Worm (Caenorhabditis elegans): ENCODE measurements around the gene str-28.

Gene str-28

ce11 chrV:7490340-7490739 is 17.6 kb upstream of the str-28 start, which contains the start of gene srbc-9:
Gene srbc-9 (minus strand): TSS chrV:7490440.
- TF ChIP-seq dmd-4 (tag; optimal IDR thresholded peaks at IDR 0.05; ENCODE audit: borderline replicate concordance) (no peak), ceh-34 (tag; optimal IDR thresholded peaks at IDR 0.05) (no peak), unc-55 (GFP tag; optimal IDR thresholded peaks at IDR 0.05) (no peak), elt-2 (tag; optimal IDR thresholded peaks at IDR 0.05) (no peak), ref-2 (tag; optimal IDR thresholded peaks at IDR 0.05) (no peak), hlh-15 (tag; optimal IDR thresholded peaks at IDR 0.05) (no peak), fax-1 (tag; optimal IDR thresholded peaks at IDR 0.05) (no peak), ahr-1 (tag; optimal IDR thresholded peaks at IDR 0.05) (no peak), K09A11.1 (tag; optimal IDR thresholded peaks at IDR 0.05; ENCODE audit: insufficient read depth) (no peak), ceh-22 (tag; optimal IDR thresholded peaks at IDR 0.05) (no peak), ceh-19 (GFP tag; optimal IDR thresholded peaks at IDR 0.05) (no peak), hlh-13 (GFP tag; optimal IDR thresholded peaks at IDR 0.05) (no peak), pat-9 (tag; optimal IDR thresholded peaks at IDR 0.05) (no peak), odd-2 (tag; optimal IDR thresholded peaks at IDR 0.05) (no peak), rnt-1 (tag; optimal IDR thresholded peaks at IDR 0.05) (no peak)

ce11 chrV:7487518-7487917 is 14.8 kb upstream of the str-28 start, which contains the start of gene srbc-7:
Gene srbc-7 (minus strand): TSS chrV:7487618.
- TF ChIP-seq pax-1 (tag; optimal IDR thresholded peaks at IDR 0.05): no peak
- TF ChIP-seq tbx-2 (tag; optimal IDR thresholded peaks at IDR 0.05): no peak
- no peak for TF ChIP-seq ceh-18 (tag; optimal IDR thresholded peaks at IDR 0.05)
- TF ChIP-seq eyg-1 (tag; optimal IDR thresholded peaks at IDR 0.05): no peak
- TF ChIP-seq unc-42 (tag; optimal IDR thresholded peaks at IDR 0.05): no peak
- TF ChIP-seq gmeb-2 (tag; optimal IDR thresholded peaks at IDR 0.05): no peak
- TF ChIP-seq hlh-6 (tag; optimal IDR thresholded peaks at IDR 0.05): no peak
- no peak for TF ChIP-seq unc-86 (tag; optimal IDR thresholded peaks at IDR 0.05)
- no peak for TF ChIP-seq pha-4 (tag; optimal IDR thresholded peaks at IDR 0.05)
- no peak for TF ChIP-seq ceh-22 (tag; optimal IDR thresholded peaks at IDR 0.05)
- no peak for TF ChIP-seq mec-3 (tag; optimal IDR thresholded peaks at IDR 0.05; ENCODE audit: borderline replicate concordance)
- TF ChIP-seq fax-1 (tag; optimal IDR thresholded peaks at IDR 0.05): no peak
- TF ChIP-seq ceh-31 (tag; optimal IDR thresholded peaks at IDR 0.05): no peak
- no peak for TF ChIP-seq C08G9.2 (tag; optimal IDR thresholded peaks at IDR 0.05)
- no peak for TF ChIP-seq nhr-232 (tag; optimal IDR thresholded peaks at IDR 0.05)
- no peak for TF ChIP-seq elt-4 (tag; optimal IDR thresholded peaks at IDR 0.05)
- no peak for TF ChIP-seq hlh-13 (GFP tag; optimal IDR thresholded peaks at IDR 0.05)

- no peak for TF ChIP-seq tbx-7 (tag; optimal IDR thresholded peaks at IDR 0.05)
- no peak for TF ChIP-seq sdc-2 (tag; optimal IDR thresholded peaks at IDR 0.05)
Observed at ce11 chrV:7485000-7485399, 12.3 kb upstream of the str-28 start, which contains the start of gene srbc-8. Gene srbc-8 (minus strand): TSS chrV:7485100.

- no peak for TF ChIP-seq pat-9 (tag; optimal IDR thresholded peaks at IDR 0.05)
- no peak for TF ChIP-seq K02D7.2 (tag; optimal IDR thresholded peaks at IDR 0.05)
- TF ChIP-seq dve-1 (tag; optimal IDR thresholded peaks at IDR 0.05): no peak
- no peak for TF ChIP-seq fkh-10 (GFP tag; optimal IDR thresholded peaks at IDR 0.05)
- TF ChIP-seq eyg-1 (tag; optimal IDR thresholded peaks at IDR 0.05): no peak
- TF ChIP-seq madf-2 (tag; optimal IDR thresholded peaks at IDR 0.05): no peak
- no peak for TF ChIP-seq sox-2 (GFP tag; IDR thresholded peaks at IDR 0.05)
- TF ChIP-seq T23F11.4 (GFP tag; optimal IDR thresholded peaks at IDR 0.05): no peak
- TF ChIP-seq sdc-2 (tag; optimal IDR thresholded peaks at IDR 0.05): no peak
- TF ChIP-seq hlh-13 (GFP tag; optimal IDR thresholded peaks at IDR 0.05): no peak
- TF ChIP-seq elt-4 (tag; optimal IDR thresholded peaks at IDR 0.05): no peak
- TF ChIP-seq fkh-6 (tag; optimal IDR thresholded peaks at IDR 0.05): no peak
- no peak for TF ChIP-seq ztf-16 (tag; optimal IDR thresholded peaks at IDR 0.05)
- no peak for TF ChIP-seq hlh-8 (tag; optimal IDR thresholded peaks at IDR 0.05)
Observed at ce11 chrV:7480949-7481348, 8.2 kb upstream of the str-28 start, which contains the start of gene C18B10.6. Gene C18B10.6 (minus strand): TSS chrV:7481049.
